Worm (Caenorhabditis elegans) whole organism, L4 larva: ENCODE results near the gene T28C6.3.

Source experiments
- F44E2.7 ChIP-seq: fragments of 200-800 bp; sonication (Bioruptor generic); IDR thresholded peaks from 2 replicates; pipeline ENCODE4 v2.1.2; 2022; ENCODE audit warnings: missing genetic modification characterization, missing compliant biosample characterization
- Y48G9A.11 ChIP-seq: fragments of 200-800 bp; sonication (Bioruptor generic); IDR thresholded peaks from 2 replicates; pipeline ENCODE4 v1.3.6; 2022; ENCODE audit warnings: missing genetic modification reagents, missing genetic modification characterization, missing compliant biosample characterization
- ama-1 ChIP-seq: fragments of 150-350 bp; optimal IDR thresholded peaks from 2 replicates; lab custom pipeline; 2014; ENCODE audit warnings: inconsistent platforms, mixed read lengths
- ceh-20 ChIP-seq: fragments of 200-800 bp; sonication (Bioruptor generic); IDR thresholded peaks from 2 replicates; pipeline ENCODE4 v1.3.6; 2022; ENCODE audit warnings: missing genetic modification reagents, missing genetic modification characterization, missing compliant biosample characterization
- egl-27 ChIP-seq: sonication (generic microtip); optimal IDR thresholded peaks from 3 replicates; lab custom pipeline; 2017; ENCODE audit warnings: missing biosample characterization, missing genetic modification reagents, missing genetic modification characterization
- fkh-10 ChIP-seq: fragments of 150-350 bp; optimal IDR thresholded peaks from 2 replicates; lab custom pipeline; 2014; ENCODE audit warnings: missing biosample characterization, missing genetic modification reagents, missing genetic modification characterization
- fos-1 ChIP-seq: fragments of 150-350 bp; optimal IDR thresholded peaks from 2 replicates; lab custom pipeline; 2014; ENCODE audit warnings: missing biosample characterization, missing genetic modification characterization
- madf-5 ChIP-seq, 2 experiments: fragments of 200-800 bp; sonication (Bioruptor generic); IDR thresholded peaks; 2 replicates each; pipeline ENCODE4 v1.3.6; 2022; ENCODE audit warnings: missing compliant biosample characterization in 2 of 2, missing genetic modification characterization in 2 of 2
- nhr-11 ChIP-seq: fragments of 150-350 bp; optimal IDR thresholded peaks from 2 replicates; lab custom pipeline; 2014; ENCODE audit warnings: missing biosample characterization, missing genetic modification characterization
- nhr-48 ChIP-seq: sonication (generic microtip); optimal IDR thresholded peaks from 2 replicates; lab custom pipeline; 2016; ENCODE audit warnings: mild to moderate bottlenecking, missing genetic modification characterization, missing compliant biosample characterization
- skn-1 ChIP-seq: fragments of 150-350 bp; optimal IDR thresholded peaks from 2 replicates; lab custom pipeline; 2014; ENCODE audit warnings: missing biosample characterization, missing genetic modification characterization
- snpc-4 ChIP-seq: fragments of 150-350 bp; optimal IDR thresholded peaks from 2 replicates; lab custom pipeline; 2014; ENCODE audit warnings: missing biosample characterization, missing genetic modification characterization

DNA sequence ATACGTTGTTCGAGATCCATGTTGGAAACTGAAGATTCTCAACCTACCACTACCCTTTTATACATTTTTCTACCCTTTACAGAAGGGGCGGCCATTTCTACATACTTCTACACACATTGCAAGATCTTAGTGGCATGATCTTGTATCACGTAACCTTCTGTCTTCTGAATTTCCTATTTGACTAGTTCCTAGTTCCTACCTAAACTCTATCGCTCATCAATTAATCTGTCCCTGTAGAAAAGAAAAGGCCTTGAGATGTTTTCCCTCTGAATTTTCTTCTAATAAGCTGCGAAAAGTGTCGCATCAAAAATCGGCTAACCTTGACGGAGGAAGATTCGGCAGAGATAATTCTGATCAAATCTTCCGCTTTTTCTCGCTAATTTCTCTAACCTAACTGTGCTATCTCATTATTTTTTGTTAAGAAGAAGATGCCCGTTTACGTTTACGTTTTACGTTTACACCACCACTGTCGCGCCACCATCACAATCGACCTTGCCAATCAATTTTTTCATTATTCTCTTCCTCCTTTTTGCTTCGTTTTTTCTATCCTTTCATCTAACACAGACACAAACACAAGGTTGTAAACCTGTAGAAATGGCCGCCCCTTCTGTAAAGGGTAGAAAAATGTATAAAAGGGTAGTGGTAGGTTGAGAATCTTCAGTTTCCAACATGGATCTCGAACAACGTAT, 4.1 kb downstream of the T28C6.3 start, which contains the start of the genes col-117 and col-3:
- TF ChIP-seq nhr-11 (no peak), fos-1 (tag; lab: Kevin White, UChicago) (no peak), skn-1 (no peak), fkh-10 (GFP tag; lab: Kevin White, UChicago) (no peak), nhr-48 (tag; lab: Kevin White, UChicago) (no peak), madf-5 (GFP tag; IDR thresholded peaks at IDR 0.05; lab: Robert Waterston, UW) (no peak), snpc-4 (no peak), egl-27 (tag; lab: Kevin White, UChicago) (no peak), Y48G9A.11 (no peak), F44E2.7 (GFP tag; lab: Robert Waterston, UW) (no peak), ama-1 (lab: Kevin White, UChicago) (no peak), ceh-20 (GFP tag; lab: Robert Waterston, UW) (no peak)
